Worm (Caenorhabditis elegans) whole organism, L4 larva: ENCODE results near the gene dsb-2.

ENCODE experiments used
- D1046.2 ChIP-seq: fragments of 200-800 bp; sonication (Bioruptor generic); IDR thresholded peaks from 2 replicates; pipeline ENCODE4 v1.3.6; 2022; ENCODE audit warnings: missing genetic modification characterization, missing compliant biosample characterization
- F44E2.7 ChIP-seq: fragments of 200-800 bp; sonication (Bioruptor generic); IDR thresholded peaks from 2 replicates; pipeline ENCODE4 v2.1.2; 2022; ENCODE audit warnings: missing genetic modification characterization, missing compliant biosample characterization
- F49E8.2 ChIP-seq: sonication (generic microtip); optimal IDR thresholded peaks from 2 replicates; lab custom pipeline; 2016; ENCODE audit warnings: missing compliant biosample characterization, mild to moderate bottlenecking, missing genetic modification characterization, borderline replicate concordance
- Y105C5A.15 ChIP-seq: fragments of 200-800 bp; sonication (Bioruptor generic); IDR thresholded peaks from 2 replicates; pipeline ENCODE4 v1.3.6; 2022; ENCODE audit warnings: missing genetic modification characterization, missing compliant biosample characterization
- Y75B8A.6 ChIP-seq: fragments of 200-800 bp; sonication (Bioruptor generic); IDR thresholded peaks from 2 replicates; pipeline ENCODE4 v1.3.6; 2022; ENCODE audit warnings: missing genetic modification reagents, missing genetic modification characterization, missing compliant biosample characterization
- ZK337.2 ChIP-seq: fragments of 200-800 bp; sonication (Bioruptor generic); IDR thresholded peaks from 2 replicates; pipeline ENCODE4 v1.3.6; 2022; ENCODE audit warnings: missing genetic modification reagents, missing genetic modification characterization, missing compliant biosample characterization
- ZK546.5 ChIP-seq, 2 experiments: sonication (generic microtip); optimal IDR thresholded peaks; 2 replicates each; lab custom pipeline; 2017; ENCODE audit warnings: missing biosample characterization in 2 of 2, missing genetic modification characterization in 2 of 2
- aha-1 ChIP-seq: fragments of 150-350 bp; peaks from one replicate; lab custom pipeline; 2014; ENCODE audit warnings: missing biosample characterization, missing genetic modification characterization
- aly-2 ChIP-seq: sonication (generic microtip); optimal IDR thresholded peaks from 2 replicates; lab custom pipeline; 2018; ENCODE audit warnings: missing biosample characterization, missing genetic modification characterization
- arid-1 ChIP-seq: fragments of 200-800 bp; sonication (Bioruptor generic); conservative IDR thresholded peaks from 2 replicates; pipeline ENCODE4 v1.3.6; 2022; ENCODE audit warnings: missing genetic modification reagents, missing genetic modification characterization, missing compliant biosample characterization
- ceh-20 ChIP-seq: fragments of 200-800 bp; sonication (Bioruptor generic); IDR thresholded peaks from 2 replicates; pipeline ENCODE4 v1.3.6; 2022; ENCODE audit warnings: missing genetic modification reagents, missing genetic modification characterization, missing compliant biosample characterization
- ceh-28 ChIP-seq: fragments of 150-350 bp; optimal IDR thresholded peaks from 2 replicates; lab custom pipeline; 2014; ENCODE audit warnings: missing biosample characterization, missing genetic modification reagents, missing genetic modification characterization
- ceh-32 ChIP-seq: sonication (generic microtip); optimal IDR thresholded peaks from 2 replicates; lab custom pipeline; 2016; ENCODE audit warnings: mild to moderate bottlenecking, missing genetic modification characterization, missing compliant biosample characterization; ENCODE audit not compliant: poor library complexity
- ceh-62 ChIP-seq: sonication (generic microtip); optimal IDR thresholded peaks from 2 replicates; lab custom pipeline; 2017; ENCODE audit warnings: missing biosample characterization, missing genetic modification characterization
- ctbp-1 ChIP-seq: fragments of 200-800 bp; sonication (Bioruptor generic); IDR thresholded peaks from 2 replicates; pipeline ENCODE4 v1.3.6; 2022; ENCODE audit warnings: missing genetic modification reagents, missing genetic modification characterization, missing compliant biosample characterization
- daf-12 ChIP-seq: fragments of 150-350 bp; optimal IDR thresholded peaks from 2 replicates; lab custom pipeline; 2014; ENCODE audit warnings: missing biosample characterization, missing genetic modification reagents, missing genetic modification characterization
- daf-19 ChIP-seq: fragments of 200-800 bp; sonication (Bioruptor generic); conservative IDR thresholded peaks from 2 replicates; pipeline ENCODE4 v1.3.6; 2022; ENCODE audit warnings: missing genetic modification characterization, missing compliant biosample characterization
- daf-8 ChIP-seq: fragments of 200-800 bp; sonication (Bioruptor generic); IDR thresholded peaks from 2 replicates; pipeline ENCODE4 v1.3.6; 2022; ENCODE audit warnings: missing genetic modification characterization, missing compliant biosample characterization
- dmd-8 ChIP-seq: fragments of 200-800 bp; sonication (Bioruptor generic); IDR thresholded peaks from 2 replicates; pipeline ENCODE4 v1.3.6; 2022; ENCODE audit warnings: missing genetic modification characterization, missing compliant biosample characterization
- dpl-1 ChIP-seq: fragments of 150-350 bp; optimal IDR thresholded peaks from 2 replicates; lab custom pipeline; 2014; ENCODE audit warnings: missing biosample characterization, missing genetic modification reagents, missing genetic modification characterization
- hlh-11 ChIP-seq: fragments of 200-800 bp; sonication (Bioruptor generic); optimal IDR thresholded peaks from 2 replicates; lab custom pipeline; 2018; ENCODE audit warnings: mild to moderate bottlenecking, missing genetic modification characterization, missing compliant biosample characterization
- hlh-30 ChIP-seq: sonication (generic microtip); optimal IDR thresholded peaks from 2 replicates; lab custom pipeline; 2017; ENCODE audit warnings: antibody characterized with exemption, mild to moderate bottlenecking, missing genetic modification characterization, missing compliant biosample characterization; ENCODE audit not compliant: insufficient read depth
- hmg-1.1 ChIP-seq: fragments of 200-800 bp; sonication (Bioruptor generic); IDR thresholded peaks from 2 replicates; pipeline ENCODE4 v1.3.6; 2022; ENCODE audit warnings: missing genetic modification reagents, missing genetic modification characterization, missing compliant biosample characterization
- lim-7 ChIP-seq: fragments of 200-800 bp; sonication (Bioruptor generic); IDR thresholded peaks from 2 replicates; pipeline ENCODE4 v1.3.6; 2022; ENCODE audit warnings: missing genetic modification characterization, missing compliant biosample characterization
- lin-15B ChIP-seq: fragments of 150-350 bp; sonication (generic microtip); optimal IDR thresholded peaks from 3 replicates; lab custom pipeline; 2014; ENCODE audit warnings: missing biosample characterization, missing genetic modification characterization
- lsy-2 ChIP-seq, 2 experiments: fragments of 150-350 bp in 1 of 2; sonication (generic microtip) in 1 of 2; optimal IDR thresholded peaks; 2 replicates each; lab custom pipeline; 2014 to 2017; ENCODE audit warnings: missing biosample characterization in 2 of 2, missing genetic modification characterization in 2 of 2
- mes-2 ChIP-seq: sonication (generic microtip); optimal IDR thresholded peaks from 2 replicates; lab custom pipeline; 2016; ENCODE audit warnings: missing genotype, mild to moderate bottlenecking, missing genetic modification characterization, missing compliant biosample characterization; ENCODE audit not compliant: poor library complexity, severe bottlenecking
- mxl-2 ChIP-seq: fragments of 200-800 bp; sonication (Bioruptor generic); conservative IDR thresholded peaks from 2 replicates; pipeline ENCODE4 v1.3.6; 2022; ENCODE audit warnings: missing genetic modification reagents, missing genetic modification characterization, missing compliant biosample characterization
- mxl-3 ChIP-seq: fragments of 200-800 bp; sonication (Bioruptor generic); optimal IDR thresholded peaks from 2 replicates; lab custom pipeline; 2018; ENCODE audit warnings: mild to moderate bottlenecking, missing genetic modification characterization, missing compliant biosample characterization
- nhr-11 ChIP-seq: fragments of 150-350 bp; optimal IDR thresholded peaks from 2 replicates; lab custom pipeline; 2014; ENCODE audit warnings: missing biosample characterization, missing genetic modification characterization
- nhr-28 ChIP-seq: fragments of 150-350 bp; optimal IDR thresholded peaks from 2 replicates; lab custom pipeline; 2014; ENCODE audit warnings: missing biosample characterization, missing genetic modification characterization
- nhr-42 ChIP-seq: fragments of 200-800 bp; sonication (Bioruptor generic); IDR thresholded peaks from 2 replicates; pipeline ENCODE4 v1.3.6; 2022; ENCODE audit warnings: missing genetic modification characterization, missing compliant biosample characterization
- php-3 ChIP-seq: fragments of 200-800 bp; sonication (Bioruptor generic); IDR thresholded peaks from 2 replicates; pipeline ENCODE4 v1.3.6; 2022; ENCODE audit warnings: missing genetic modification reagents, missing genetic modification characterization, missing compliant biosample characterization
- tag-97 ChIP-seq: fragments of 200-800 bp; sonication (Bioruptor generic); IDR thresholded peaks from 2 replicates; pipeline ENCODE4 v1.3.6; 2022; ENCODE audit warnings: missing genetic modification characterization, missing compliant biosample characterization
- tra-1 ChIP-seq: fragments of 200-800 bp; sonication (Bioruptor generic); IDR thresholded peaks from 2 replicates; pipeline ENCODE4 v1.3.6; 2022; ENCODE audit warnings: missing genetic modification reagents, missing genetic modification characterization, missing compliant biosample characterization
- unc-130 ChIP-seq: sonication (generic microtip); optimal IDR thresholded peaks from 2 replicates; lab custom pipeline; 2016; ENCODE audit warnings: missing genetic modification reagents, missing genetic modification characterization, missing compliant biosample characterization
- unc-62 ChIP-seq, 3 experiments: fragments of 150-350 bp in 1 of 3; sonication (generic microtip); optimal IDR thresholded peaks in 2 of 3; peaks in 1 of 3; 1 replicate in 1 of 3; 2 replicates in 2 of 3; lab custom pipeline; 2014 to 2017; ENCODE audit warnings: missing biosample characterization in 3 of 3, missing genetic modification characterization in 3 of 3, missing genetic modification reagents in 3 of 3, missing genotype in 1 of 3
- vab-7 ChIP-seq: fragments of 200-800 bp; sonication (Bioruptor generic); IDR thresholded peaks from 2 replicates; pipeline ENCODE4 v1.3.6; 2022; ENCODE audit warnings: missing genetic modification reagents, missing genetic modification characterization, missing compliant biosample characterization
- zfp-3 ChIP-seq: fragments of 200-800 bp; sonication (Bioruptor generic); conservative IDR thresholded peaks from 2 replicates; pipeline ENCODE4 v1.3.6; 2022; ENCODE audit warnings: missing genetic modification reagents, missing genetic modification characterization, missing compliant biosample characterization
- zip-11 ChIP-seq: fragments of 200-800 bp; sonication (Bioruptor generic); IDR thresholded peaks from 2 replicates; pipeline ENCODE4 v1.3.6; 2022; ENCODE audit warnings: missing genetic modification characterization, missing compliant biosample characterization

The dsb-2 gene

ce11 chrII:14365182-14365751 is 45.6 kb upstream of the dsb-2 start, which contains the start of gene imb-2 (continued):
- TF ChIP-seq nhr-28 (peak; percentile 13), daf-19 (GFP tag; lab: Robert Waterston, UW) (no peak), unc-62 (GFP tag; optimal IDR thresholded peaks at IDR 0.05 in 1 of 2; lab: Kevin White, UChicago) (peak in 1 of 2 experiments; percentile 84), unc-62 (tag; optimal IDR thresholded peaks at IDR 0.05; lab: Kevin White, UChicago) (no peak), F49E8.2 (tag; lab: Kevin White, UChicago) (peak; percentile 28), zfp-3 (GFP tag; lab: Robert Waterston, UW) (no peak), D1046.2 (GFP tag; lab: Robert Waterston, UW) (no peak), ZK546.5 (tag; optimal IDR thresholded peaks at IDR 0.05; lab: Kevin White, UChicago) (no peak), daf-8 (GFP tag; lab: Robert Waterston, UW) (no peak), aha-1 (tag; lab: Kevin White, UChicago) (peak; percentile 83), nhr-42 (GFP tag; lab: Robert Waterston, UW) (peak; percentile 20; the same call in 1 of the 2 replicates), nhr-11 (tag; lab: Kevin White, UChicago) (peak; percentile 12), tra-1 (GFP tag; lab: Robert Waterston, UW) (no peak), ceh-20 (GFP tag; lab: Robert Waterston, UW) (no peak), daf-12 (tag; lab: Kevin White, UChicago) (no peak), Y75B8A.6 (GFP tag; lab: Robert Waterston, UW) (no peak), hlh-30 (tag; lab: Kevin White, UChicago) (peak; percentile 66), tag-97 (GFP tag; lab: Robert Waterston, UW) (no peak), hmg-1.1 (GFP tag; lab: Robert Waterston, UW) (0 out of 2 replicates have a peak, but pooled peaks have one; percentile 43), unc-130 (GFP tag; lab: Kevin White, UChicago) (peak; percentile 2), mxl-3 (GFP tag; lab: Kevin White, UChicago) (peak; percentile 13), ceh-32 (tag; lab: Kevin White, UChicago) (no peak), zip-11 (GFP tag; lab: Robert Waterston, UW) (no peak), mxl-2 (GFP tag; lab: Robert Waterston, UW) (no peak), ceh-28 (tag; lab: Kevin White, UChicago) (no peak), ctbp-1 (GFP tag; lab: Robert Waterston, UW) (no peak), mes-2 (tag; lab: Kevin White, UChicago) (peak; percentile 70), ZK337.2 (GFP tag; lab: Robert Waterston, UW) (no peak), F44E2.7 (GFP tag; lab: Robert Waterston, UW) (no peak), hlh-11 (tag; lab: Kevin White, UChicago) (peak; percentile 26), lim-7 (GFP tag; lab: Robert Waterston, UW) (no peak), lin-15B (tag; lab: Kevin White, UChicago) (no peak), dpl-1 (peak; percentile 78), php-3 (GFP tag; lab: Robert Waterston, UW) (no peak), Y105C5A.15 (GFP tag; lab: Robert Waterston, UW) (no peak), vab-7 (peak; percentile 38; the same call in 1 of the 2 replicates), dmd-8 (GFP tag; lab: Robert Waterston, UW) (no peak), arid-1 (no peak), ceh-62 (tag; lab: Kevin White, UChicago) (no peak), aly-2 (no peak), lsy-2 (tag; optimal IDR thresholded peaks at IDR 0.05; lab: Kevin White, UChicago) (peak in 1 of 2 experiments; percentile 91)
- TF ChIP-seq, all 104 proteins: peak for 27
